Fruit fly (Drosophila melanogaster) S2 (cell line): ENCODE measurements around the gene Ctr1A.

Experiments
- CG8478 ChIP-seq: fragments of >200 bp; optimal IDR thresholded peaks from 2 replicates; lab custom pipeline; 2018
- CTCF ChIP-seq, 2 experiments: fragments of >200 bp; optimal IDR thresholded peaks; 2 replicates each; lab custom pipeline; 2018

dm6 chrX:6612509-6612908 lies 48.9 kb upstream of the Ctr1A start:
- TF ChIP-seq CG8478 (lab: Kevin White, UChicago) (no peak), CTCF (optimal IDR thresholded peaks at IDR 0.05; lab: Kevin White, UChicago) (no peak)
